Fruit fly (Drosophila melanogaster) whole organism: ENCODE data around the gene fkh.

Experiments used
- CG8478 ChIP-seq: fragments of >200 bp; optimal IDR thresholded peaks from 2 replicates; lab custom pipeline; 2018; ENCODE audit warnings: inconsistent platforms
- Dll ChIP-seq: fragments of >200 bp; optimal IDR thresholded peaks from 2 replicates; lab custom pipeline; 2017
- pan ChIP-seq: fragments of >200 bp; optimal IDR thresholded peaks from 2 replicates; lab custom pipeline; 2017
- usp ChIP-seq: fragments of >200 bp; optimal IDR thresholded peaks from 2 replicates; lab custom pipeline; 2017; ENCODE audit warnings: missing biosample characterization, missing genetic modification characterization, mixed read lengths

DNA sequence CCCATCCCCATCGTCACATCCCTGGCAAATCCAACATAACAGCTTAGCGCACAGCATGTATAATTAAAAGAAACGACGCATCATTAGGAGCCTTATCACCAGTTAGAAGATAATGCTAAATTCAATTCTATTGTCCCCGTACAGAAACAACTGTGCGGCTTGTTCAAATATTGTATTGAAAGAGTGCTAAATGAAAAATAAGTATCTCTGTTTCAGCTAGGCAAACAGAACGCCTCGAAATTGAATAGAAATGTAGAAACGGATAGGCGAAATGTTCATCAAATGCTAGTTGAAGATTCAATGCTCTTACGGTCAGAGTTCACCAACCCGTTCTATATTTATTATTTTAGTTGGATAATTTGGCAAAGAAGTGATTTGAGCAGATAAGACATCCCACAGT lies 29.3 kb downstream of the fkh start:
- no peak for TF ChIP-seq usp (GFP tag; lab: Kevin White, UChicago)
- no peak for TF ChIP-seq CG8478 (lab: Kevin White, UChicago)
- TF ChIP-seq pan (lab: Kevin White, UChicago) = no peak
- no peak for TF ChIP-seq Dll
